Fruit fly (Drosophila melanogaster) whole organism, embryonic: ENCODE measurements around the gene Snx21.
A peak's percentile ranks its signal among the peaks of the same experiment; 100 is the strongest.

Experiments used
- Abd-B ChIP-seq: fragments of 200-800 bp; sonication (Bioruptor generic); optimal IDR thresholded peaks from 2 replicates; lab custom pipeline; 2018; ENCODE audit warnings: missing biosample characterization, mild to moderate bottlenecking, missing genetic modification characterization, moderate library complexity
- Ada2b ChIP-seq: fragments of 200-800 bp; sonication (Bioruptor generic); IDR thresholded peaks from 2 replicates; pipeline ENCODE4 v1.3.6; 2022; ENCODE audit warnings: missing biosample characterization, missing genetic modification characterization
- Aef1 ChIP-seq: fragments of 200-800 bp; sonication (Bioruptor generic); IDR thresholded peaks from 3 replicates; pipeline ENCODE4 v1.3.6; 2022; ENCODE audit warnings: missing biosample characterization, missing genetic modification characterization
- Blimp-1 ChIP-seq: fragments of 200-800 bp; sonication (Bioruptor generic); optimal IDR thresholded peaks from 3 replicates; lab custom pipeline; 2018; ENCODE audit warnings: missing biosample characterization, missing genetic modification characterization, mild to moderate bottlenecking, moderate library complexity, missing genetic modification reagents
- CG10431 ChIP-seq: fragments of 200-800 bp; sonication (Bioruptor generic); optimal IDR thresholded peaks from 3 replicates; lab custom pipeline; 2018; ENCODE audit warnings: missing biosample characterization, mild to moderate bottlenecking, missing genetic modification characterization
- CG11085 ChIP-seq: fragments of 200-800 bp; sonication (Bioruptor generic); IDR thresholded peaks from 2 replicates; pipeline ENCODE4 v1.3.6; 2022; ENCODE audit warnings: missing biosample characterization, missing genetic modification characterization
- CG11398 ChIP-seq: fragments of 200-800 bp; sonication (Bioruptor generic); optimal IDR thresholded peaks from 2 replicates; lab custom pipeline; 2016; ENCODE audit warnings: missing biosample characterization, missing genetic modification characterization
- CG12236 ChIP-seq: fragments of 200-800 bp; sonication (Bioruptor generic); optimal IDR thresholded peaks from 2 replicates; lab custom pipeline; 2016; ENCODE audit warnings: missing biosample characterization, missing genetic modification characterization
- CG15011 ChIP-seq: fragments of 200-800 bp; sonication (Bioruptor generic); optimal IDR thresholded peaks from 3 replicates; lab custom pipeline; 2018; ENCODE audit warnings: missing biosample characterization, mild to moderate bottlenecking, missing genetic modification characterization
- CG1603 ChIP-seq: fragments of 200-800 bp; sonication (Bioruptor generic); optimal IDR thresholded peaks from 2 replicates; lab custom pipeline; 2019; ENCODE audit warnings: missing biosample characterization, mild to moderate bottlenecking, missing genetic modification characterization, moderate library complexity
- CG16815 ChIP-seq: fragments of 200-800 bp; sonication (Bioruptor generic); optimal IDR thresholded peaks from 3 replicates; lab custom pipeline; 2017; ENCODE audit warnings: missing biosample characterization, mild to moderate bottlenecking, missing genetic modification characterization
- CG30431 ChIP-seq: fragments of 200-800 bp; sonication (Bioruptor generic); optimal IDR thresholded peaks from 2 replicates; lab custom pipeline; 2017; ENCODE audit warnings: missing biosample characterization, missing genetic modification characterization
- CG31224 ChIP-seq: fragments of 200-800 bp; sonication (Bioruptor generic); IDR thresholded peaks from 2 replicates; pipeline ENCODE4 v1.3.6; 2022; ENCODE audit warnings: missing biosample characterization, missing genetic modification characterization
- CG32767 ChIP-seq: fragments of 200-800 bp; sonication (Bioruptor generic); IDR thresholded peaks from 2 replicates; pipeline ENCODE4 v1.3.6; 2022; ENCODE audit warnings: missing biosample characterization, missing genetic modification characterization
- CG4617 ChIP-seq: fragments of 200-800 bp; sonication (Bioruptor generic); optimal IDR thresholded peaks from 3 replicates; lab custom pipeline; 2016; ENCODE audit warnings: missing biosample characterization, missing genetic modification characterization, borderline replicate concordance
- CG4854 ChIP-seq: fragments of 200-800 bp; sonication (Bioruptor generic); optimal IDR thresholded peaks from 2 replicates; lab custom pipeline; 2016; ENCODE audit warnings: missing biosample characterization, missing genetic modification characterization, inconsistent platforms
- CG6689 ChIP-seq: fragments of 200-800 bp; sonication (Bioruptor generic); IDR thresholded peaks from 2 replicates; pipeline ENCODE4 v1.3.6; 2022; ENCODE audit warnings: missing biosample characterization, missing genetic modification characterization
- CG8388 ChIP-seq: fragments of 200-800 bp; sonication (Bioruptor generic); optimal IDR thresholded peaks from 2 replicates; lab custom pipeline; 2019; ENCODE audit warnings: missing biosample characterization, mild to moderate bottlenecking, missing genetic modification characterization, moderate library complexity
- CG9215 ChIP-seq: fragments of 200-800 bp; sonication (Bioruptor generic); IDR thresholded peaks from 2 replicates; pipeline ENCODE4 v1.3.6; 2022; ENCODE audit warnings: missing biosample characterization, missing genetic modification characterization
- CG9609 ChIP-seq: fragments of 200-800 bp; sonication (Bioruptor generic); optimal IDR thresholded peaks from 3 replicates; lab custom pipeline; 2016; ENCODE audit warnings: missing biosample characterization, missing genetic modification characterization
- CG9797 ChIP-seq: fragments of 200-800 bp; sonication (Bioruptor generic); optimal IDR thresholded peaks from 3 replicates; lab custom pipeline; 2018; ENCODE audit warnings: missing biosample characterization, mild to moderate bottlenecking, missing genetic modification characterization
- CHES-1-like ChIP-seq: fragments of 200-800 bp; sonication (Bioruptor generic); optimal IDR thresholded peaks from 2 replicates; lab custom pipeline; 2016; ENCODE audit warnings: missing biosample characterization, missing genetic modification characterization
- Dfd ChIP-seq, 2 experiments: fragments of >200 bp; optimal IDR thresholded peaks; 2 replicates each; lab custom pipeline; 2017; ENCODE audit warnings: missing biosample characterization in 2 of 2, missing genetic modification characterization in 2 of 2
- Drgx ChIP-seq: fragments of 200-800 bp; sonication (Bioruptor generic); IDR thresholded peaks from 2 replicates; pipeline ENCODE4 v1.3.6; 2022; ENCODE audit warnings: missing biosample characterization, missing genetic modification characterization
- E2f1 ChIP-seq: fragments of 200-800 bp; sonication (Bioruptor generic); IDR thresholded peaks from 2 replicates; pipeline ENCODE4 v1.3.6; 2022; ENCODE audit warnings: missing biosample characterization, missing genetic modification characterization
- Eip74EF ChIP-seq, 2 experiments: fragments of 200-800 bp in 1 of 2; fragments of >200 bp in 1 of 2; sonication (Bioruptor generic) in 1 of 2; optimal IDR thresholded peaks; 2 replicates each; lab custom pipeline; 2017 to 2019; ENCODE audit warnings: missing biosample characterization in 2 of 2, missing genetic modification characterization in 2 of 2, mild to moderate bottlenecking in 1 of 2, moderate library complexity in 1 of 2
- Elba2 ChIP-seq: fragments of 200-800 bp; sonication (Bioruptor generic); optimal IDR thresholded peaks from 3 replicates; lab custom pipeline; 2016; ENCODE audit warnings: missing biosample characterization, missing genetic modification characterization
- Fer2 ChIP-seq: fragments of 200-800 bp; sonication (Bioruptor generic); optimal IDR thresholded peaks from 2 replicates; lab custom pipeline; 2018; ENCODE audit warnings: missing biosample characterization, mild to moderate bottlenecking, missing genetic modification characterization, moderate library complexity
- Fer3 ChIP-seq: fragments of 200-800 bp; sonication (Bioruptor generic); optimal IDR thresholded peaks from 2 replicates; lab custom pipeline; 2018; ENCODE audit warnings: missing biosample characterization, mild to moderate bottlenecking, missing genetic modification characterization, moderate library complexity
- Gsc ChIP-seq: fragments of 200-800 bp; sonication (Bioruptor generic); IDR thresholded peaks from 2 replicates; pipeline ENCODE4 v1.3.6; 2022; ENCODE audit warnings: missing biosample characterization, missing genetic modification characterization
- Hsf ChIP-seq: fragments of 200-800 bp; sonication (Bioruptor generic); optimal IDR thresholded peaks from 3 replicates; lab custom pipeline; 2016; ENCODE audit warnings: missing biosample characterization, missing genetic modification characterization
- Med ChIP-seq: fragments of 200-800 bp; sonication (Bioruptor generic); peaks from one replicate; lab custom pipeline; 2016; ENCODE audit warnings: missing biosample characterization, missing genetic modification characterization, mild to moderate bottlenecking, inconsistent platforms, moderate library complexity
- Six4 ChIP-seq: fragments of 200-800 bp; sonication (Bioruptor generic); optimal IDR thresholded peaks from 2 replicates; lab custom pipeline; 2016; ENCODE audit warnings: missing biosample characterization, missing genetic modification characterization
- Usf ChIP-seq: fragments of 200-800 bp; sonication (Bioruptor generic); optimal IDR thresholded peaks from 2 replicates; lab custom pipeline; 2017; ENCODE audit warnings: missing genotype, missing biosample characterization, missing genetic modification characterization
- ash1 ChIP-seq: fragments of 200-800 bp; sonication (Bioruptor generic); optimal IDR thresholded peaks from 2 replicates; lab custom pipeline; 2018; ENCODE audit warnings: missing biosample characterization, mild to moderate bottlenecking, missing genetic modification characterization
- bcd ChIP-seq: fragments of 200-800 bp; sonication (Bioruptor generic); optimal IDR thresholded peaks from 2 replicates; lab custom pipeline; 2017; ENCODE audit warnings: missing biosample characterization, mild to moderate bottlenecking, missing genetic modification characterization
- btn ChIP-seq: fragments of 200-800 bp; sonication (Bioruptor generic); optimal IDR thresholded peaks from 2 replicates; lab custom pipeline; 2016; ENCODE audit warnings: missing biosample characterization, missing genetic modification characterization
- corto ChIP-seq: fragments of 200-800 bp; sonication (Bioruptor generic); optimal IDR thresholded peaks from 2 replicates; lab custom pipeline; 2016; ENCODE audit warnings: missing biosample characterization, mild to moderate bottlenecking, missing genetic modification characterization, moderate library complexity
- gt ChIP-seq: fragments of 200-800 bp; sonication (Bioruptor generic); IDR thresholded peaks from 2 replicates; pipeline ENCODE4 v1.3.6; 2022; ENCODE audit warnings: missing biosample characterization, missing genetic modification characterization
- hb ChIP-seq: fragments of 200-800 bp; sonication (Bioruptor generic); IDR thresholded peaks from 3 replicates; pipeline ENCODE4 v1.3.6; 2022; ENCODE audit warnings: missing biosample characterization, missing genetic modification characterization; ENCODE audit not compliant: partially characterized antibody
- jumu ChIP-seq: fragments of 200-800 bp; sonication (Bioruptor generic); optimal IDR thresholded peaks from 3 replicates; lab custom pipeline; 2016; ENCODE audit warnings: missing biosample characterization, missing genetic modification characterization
- luna ChIP-seq: fragments of 200-800 bp; sonication (Bioruptor generic); optimal IDR thresholded peaks from 2 replicates; lab custom pipeline; 2016; ENCODE audit warnings: missing biosample characterization, missing genetic modification characterization
- mam ChIP-seq: fragments of 200-800 bp; sonication (Bioruptor generic); optimal IDR thresholded peaks from 3 replicates; lab custom pipeline; 2016; ENCODE audit warnings: missing biosample characterization, missing genetic modification characterization
- pb ChIP-seq: fragments of 200-800 bp; sonication (Bioruptor generic); optimal IDR thresholded peaks from 3 replicates; lab custom pipeline; 2016; ENCODE audit warnings: missing biosample characterization, missing genetic modification characterization
- pfk ChIP-seq: fragments of 200-800 bp; sonication (Bioruptor generic); optimal IDR thresholded peaks from 2 replicates; lab custom pipeline; 2018; ENCODE audit warnings: missing biosample characterization, mild to moderate bottlenecking, missing genetic modification characterization, moderate library complexity
- ranshi ChIP-seq: fragments of 200-800 bp; sonication (Bioruptor generic); IDR thresholded peaks from 2 replicates; pipeline ENCODE4 v1.3.6; 2022; ENCODE audit warnings: missing biosample characterization, missing genetic modification characterization
- sim ChIP-seq: fragments of 200-800 bp; sonication (Bioruptor generic); IDR thresholded peaks from 2 replicates; pipeline ENCODE4 v1.3.6; 2022; ENCODE audit warnings: missing biosample characterization, missing genetic modification characterization
- stwl ChIP-seq: fragments of 200-800 bp; sonication (Bioruptor generic); optimal IDR thresholded peaks from 3 replicates; lab custom pipeline; 2018; ENCODE audit warnings: missing biosample characterization, mild to moderate bottlenecking, missing genetic modification characterization, moderate library complexity
- twi ChIP-seq: fragments of 200-800 bp; optimal IDR thresholded peaks from 2 replicates; lab custom pipeline; 2019; ENCODE audit warnings: missing biosample characterization, mild to moderate bottlenecking, missing genetic modification characterization, moderate library complexity
- wek ChIP-seq: fragments of 200-800 bp; sonication (Bioruptor generic); optimal IDR thresholded peaks from 3 replicates; lab custom pipeline; 2018; ENCODE audit warnings: missing biosample characterization, mild to moderate bottlenecking, missing genetic modification characterization, moderate library complexity

Snx21 gene

dm6 chr2L:2750337-2751084, 15.0 kb downstream of the Snx21 start (continued):
- TF ChIP-seq CG15011: peak; percentile 71
- peak; percentile 79 for TF ChIP-seq Hsf (GFP tag; lab: Kevin White, UChicago)
- TF ChIP-seq CG31224 (GFP tag; lab: Robert Waterston, UW): no peak
- TF ChIP-seq Fer2: peak; percentile 55
- TF ChIP-seq Eip74EF (GFP tag; optimal IDR thresholded peaks at IDR 0.05; lab: Kevin White, UChicago): peak in 1 of 2 experiments; percentile 83
- TF ChIP-seq CG9797 (GFP tag; lab: Kevin White, UChicago): peak; percentile 34
- peak; percentile 66 for TF ChIP-seq CG30431 (GFP tag; lab: Kevin White, UChicago)
- peak; percentile 75 for TF ChIP-seq CG1603 (tag; lab: Kevin White, UChicago)
- TF ChIP-seq CG6689: no peak
- no peak for TF ChIP-seq Elba2 (GFP tag; lab: Kevin White, UChicago)
- no peak for TF ChIP-seq corto (GFP tag; lab: Kevin White, UChicago)
- peak; percentile 62 for TF ChIP-seq ash1 (GFP tag; lab: Kevin White, UChicago)
- peak; percentile 45 for TF ChIP-seq wek (GFP tag; lab: Kevin White, UChicago)
- peak; percentile 83 for TF ChIP-seq mam (GFP tag; lab: Kevin White, UChicago)
- peak; percentile 56 for TF ChIP-seq twi
- peak; percentile 9 for TF ChIP-seq pfk (GFP tag; lab: Kevin White, UChicago)
- TF ChIP-seq btn (GFP tag; lab: Kevin White, UChicago): peak; percentile 80
- TF ChIP-seq sim (GFP tag; lab: Robert Waterston, UW): no peak
- TF ChIP-seq CG4617 (GFP tag; lab: Kevin White, UChicago): peak; percentile 8
- TF ChIP-seq stwl: peak; percentile 28
- peak; percentile 72 for TF ChIP-seq Six4
- peak; percentile 71 for TF ChIP-seq pb (GFP tag; lab: Kevin White, UChicago)
- TF ChIP-seq CG4854 (GFP tag; lab: Kevin White, UChicago): peak; percentile 58
- no peak for TF ChIP-seq CG10431
- peak; percentile 83 for TF ChIP-seq Abd-B (GFP tag; lab: Kevin White, UChicago)
- peak; percentile 88 for TF ChIP-seq Fer3 (tag; lab: Kevin White, UChicago)
- TF ChIP-seq bcd (GFP tag; lab: Kevin White, UChicago): peak; percentile 85
- TF ChIP-seq E2f1 (GFP tag; lab: Robert Waterston, UW): no peak
- peak; percentile 48 for TF ChIP-seq CG8388 (GFP tag; lab: Kevin White, UChicago)
- peak; percentile 60 for TF ChIP-seq CG12236 (GFP tag; lab: Kevin White, UChicago)
- TF ChIP-seq jumu (GFP tag; lab: Kevin White, UChicago): peak; percentile 76
- TF ChIP-seq CG9609 (GFP tag; lab: Kevin White, UChicago): peak; percentile 72
- TF ChIP-seq CG11398 (GFP tag; lab: Kevin White, UChicago): peak; percentile 50
- no peak for TF ChIP-seq Drgx
- TF ChIP-seq CG9215 (GFP tag; lab: Robert Waterston, UW): no peak
- no peak for TF ChIP-seq CG11085 (GFP tag; lab: Robert Waterston, UW)
- peak; percentile 64 for TF ChIP-seq CHES-1-like (GFP tag; lab: Kevin White, UChicago)
- TF ChIP-seq CG16815 (GFP tag; lab: Kevin White, UChicago): peak; percentile 56
- no peak for TF ChIP-seq Ada2b
- TF ChIP-seq Gsc (GFP tag; lab: Robert Waterston, UW): no peak
- peak; percentile 69 for TF ChIP-seq Usf (GFP tag; lab: Kevin White, UChicago)
- TF ChIP-seq ranshi (GFP tag; lab: Robert Waterston, UW): no peak
- no peak for TF ChIP-seq CG32767
- TF ChIP-seq hb (GFP tag; lab: Robert Waterston, UW): no peak
- TF ChIP-seq gt (GFP tag; lab: Robert Waterston, UW): no peak
- TF ChIP-seq Aef1 (GFP tag; lab: Robert Waterston, UW): no peak
- peak; percentile 98 for TF ChIP-seq Med (GFP tag; lab: Kevin White, UChicago)
- TF ChIP-seq luna (GFP tag; lab: Kevin White, UChicago): peak; percentile 81
- TF ChIP-seq Dfd (GFP tag; optimal IDR thresholded peaks at IDR 0.05; lab: Kevin White, UChicago): no peak
- peak; percentile 72 for TF ChIP-seq Blimp-1 (GFP tag; lab: Kevin White, UChicago)
